Fruit fly (Drosophila melanogaster): Measurements from ENCODE around the gene CG3062.

The CG3062 gene

DNA sequence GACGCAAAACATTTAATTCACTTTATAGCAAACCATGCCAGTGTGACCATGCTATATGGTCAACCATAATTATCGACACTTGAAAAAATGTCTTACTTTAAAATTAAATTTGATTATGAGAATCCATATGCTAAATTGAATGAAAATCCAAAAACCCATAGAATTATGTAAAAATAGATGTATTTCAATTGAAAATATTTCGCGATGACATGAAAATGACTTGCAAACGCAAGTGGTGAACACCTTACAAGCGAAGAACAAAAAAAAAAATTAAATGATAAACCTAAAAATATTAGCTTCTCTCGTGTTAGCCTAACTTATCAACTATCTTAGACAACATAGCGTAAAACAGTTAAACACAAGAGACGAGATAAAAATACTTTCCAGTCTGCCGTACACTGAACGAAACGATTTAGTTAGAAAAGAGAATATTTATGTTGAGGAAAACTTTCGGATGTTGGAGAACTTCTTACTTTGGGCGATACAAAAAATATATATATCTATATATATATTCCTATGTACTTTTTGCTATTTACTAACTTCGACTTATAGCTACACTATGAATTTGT is 35.2 kb upstream of the CG3062 start (continued):
- peak; percentile 61 for TF ChIP-seq CG16863 (GFP tag; optimal IDR thresholded peaks at IDR 0.05)
- peak; percentile 43; the same call in 2 of the 3 replicates for TF ChIP-seq CG7357 (GFP tag; IDR thresholded peaks at IDR 0.05)
- no peak for TF ChIP-seq Nf-YB (GFP tag; optimal IDR thresholded peaks at IDR 0.05)
- TF ChIP-seq dpn (GFP tag; optimal IDR thresholded peaks at IDR 0.05), result peak; percentile 47 to 60
- no peak for TF ChIP-seq CG10321 (GFP tag; IDR thresholded peaks at IDR 0.05)
- TF ChIP-seq dan (GFP tag; IDR thresholded peaks at IDR 0.05), result no peak
- peak; percentile 19 for TF ChIP-seq CG15696 (tag; optimal IDR thresholded peaks at IDR 0.05)
- peak; percentile 1 for TF ChIP-seq tin (GFP tag; optimal IDR thresholded peaks at IDR 0.05)
- no peak for TF ChIP-seq gsb-n (tag; optimal IDR thresholded peaks at IDR 0.05)
- peak; percentile 33 for TF ChIP-seq Dek (tag; optimal IDR thresholded peaks at IDR 0.05)
- no peak for TF ChIP-seq GATAe (GFP tag; conservative IDR thresholded peaks at IDR 0.05)
- TF ChIP-seq ara (GFP tag; IDR thresholded peaks at IDR 0.05), result peak; percentile 58
- TF ChIP-seq Trl (optimal IDR thresholded peaks at IDR 0.05), result no peak
- TF ChIP-seq Trl (GFP tag; optimal IDR thresholded peaks at IDR 0.05), result peak; percentile 4
- TF ChIP-seq gcm2 (GFP tag; optimal IDR thresholded peaks at IDR 0.05), result peak; percentile 16
- TF ChIP-seq CG10147 (GFP tag; optimal IDR thresholded peaks at IDR 0.05), result peak; percentile 44
- peak; percentile 59 for TF ChIP-seq HLH54F (GFP tag; optimal IDR thresholded peaks at IDR 0.05)
- peak; percentile 15 for TF ChIP-seq CG8944 (GFP tag; optimal IDR thresholded peaks at IDR 0.05)
- peak; percentile 59 for TF ChIP-seq Chrac-16 (GFP tag; optimal IDR thresholded peaks at IDR 0.05)
- TF ChIP-seq mam (GFP tag; optimal IDR thresholded peaks at IDR 0.05), result peak; percentile 55
- peak; percentile 66; the same call in 1 of the 2 replicates for TF ChIP-seq ranshi (GFP tag; IDR thresholded peaks at IDR 0.05)
- peak; percentile 32 for TF ChIP-seq CG11398 (GFP tag; optimal IDR thresholded peaks at IDR 0.05)
- TF ChIP-seq CG1529 (GFP tag; optimal IDR thresholded peaks at IDR 0.05), result no peak
- TF ChIP-seq CkIIα-i1 (GFP tag; IDR thresholded peaks at IDR 0.05), result no peak
- peak; percentile 71 for TF ChIP-seq CG6689 (GFP tag; IDR thresholded peaks at IDR 0.05)
- no peak for TF ChIP-seq klu (GFP tag; IDR thresholded peaks at IDR 0.05)
- peak; percentile 50 for TF ChIP-seq dmrt11E (tag; optimal IDR thresholded peaks at IDR 0.05)
- TF ChIP-seq sens (GFP tag), result peak; percentile 90
- TF ChIP-seq Hmx (GFP tag; optimal IDR thresholded peaks at IDR 0.05), result peak; percentile 43
- TF ChIP-seq Dfd (GFP tag; optimal IDR thresholded peaks at IDR 0.05), result no peak
- peak; percentile 53 for TF ChIP-seq CG18599 (GFP tag; optimal IDR thresholded peaks at IDR 0.05)
- TF ChIP-seq gcm (GFP tag; optimal IDR thresholded peaks at IDR 0.05), result peak; percentile 3
- no peak for TF ChIP-seq C15 (GFP tag; IDR thresholded peaks at IDR 0.05)
- TF ChIP-seq CG6813 (GFP tag; optimal IDR thresholded peaks at IDR 0.05), result no peak
- TF ChIP-seq chif (GFP tag; optimal IDR thresholded peaks at IDR 0.05), result peak in 1 of 2 experiments; percentile 48
- TF ChIP-seq Blimp-1 (GFP tag; optimal IDR thresholded peaks at IDR 0.05), result peak; percentile 55
- peak; percentile 38; the same call in 1 of the 2 replicates for TF ChIP-seq bowl (GFP tag; IDR thresholded peaks at IDR 0.05)
- TF ChIP-seq ewg (GFP tag; optimal IDR thresholded peaks at IDR 0.05), result peak; percentile 3
- TF ChIP-seq CG11456 (GFP tag; IDR thresholded peaks at IDR 0.05), result 0 out of 3 replicates have a peak, but pooled peaks have one; percentile 44
- TF ChIP-seq Atf3 (GFP tag; optimal IDR thresholded peaks at IDR 0.05), result peak; percentile 29
- no peak for TF ChIP-seq CG17802 (tag; optimal IDR thresholded peaks at IDR 0.05)
- peak; percentile 68 for TF ChIP-seq Drgx (GFP tag; IDR thresholded peaks at IDR 0.05)
- TF ChIP-seq CG30020 (tag; optimal IDR thresholded peaks at IDR 0.05), result no peak
- TF ChIP-seq CG17385 (GFP tag; optimal IDR thresholded peaks at IDR 0.05), result peak; percentile 59
- TF ChIP-seq CG3281 (GFP tag; optimal IDR thresholded peaks at IDR 0.05), result peak; percentile 50
- no peak for TF ChIP-seq crol (GFP tag; IDR thresholded peaks at IDR 0.05)
- peak; percentile 66 for TF ChIP-seq slbo (GFP tag; IDR thresholded peaks at IDR 0.05)
- TF ChIP-seq pum (GFP tag; optimal IDR thresholded peaks at IDR 0.05), result peak; percentile 14
- peak; percentile 48 for TF ChIP-seq chn (GFP tag; optimal IDR thresholded peaks at IDR 0.05)
- TF ChIP-seq CG7271 (tag; optimal IDR thresholded peaks at IDR 0.05), result no peak
- TF ChIP-seq disco-r (GFP tag; optimal IDR thresholded peaks at IDR 0.05), result peak; percentile 9

All from whole organism, embryonic.